Worm (Caenorhabditis elegans) whole organism, early embryonic: ENCODE measurements around the gene unc-52.

Source experiments
- B0310.2 ChIP-seq: sonication (generic microtip); optimal IDR thresholded peaks from 2 replicates; lab custom pipeline; 2016; ENCODE audit warnings: mild to moderate bottlenecking, missing genetic modification characterization, missing compliant biosample characterization
- F13C5.2 ChIP-seq: sonication (generic microtip); optimal IDR thresholded peaks from 2 replicates; lab custom pipeline; 2017; ENCODE audit warnings: mild to moderate bottlenecking, missing genetic modification characterization, inconsistent platforms, missing compliant biosample characterization
- aly-1 ChIP-seq: sonication (generic microtip); optimal IDR thresholded peaks from 2 replicates; lab custom pipeline; 2016; ENCODE audit warnings: missing genetic modification characterization, missing compliant biosample characterization
- ama-1 ChIP-seq: fragments of 150-350 bp; optimal IDR thresholded peaks from 2 replicates; lab custom pipeline; 2014
- ceh-13 ChIP-seq: fragments of 200-800 bp; sonication (Bioruptor generic); optimal IDR thresholded peaks from 2 replicates; lab custom pipeline; 2018; ENCODE audit warnings: mild to moderate bottlenecking, missing genetic modification characterization, missing compliant biosample characterization
- ceh-36 ChIP-seq: sonication (generic microtip); optimal IDR thresholded peaks from 2 replicates; lab custom pipeline; 2016; ENCODE audit warnings: missing genetic modification characterization, inconsistent platforms, missing compliant biosample characterization
- ets-7 ChIP-seq: sonication (generic microtip); optimal IDR thresholded peaks from 2 replicates; lab custom pipeline; 2016; ENCODE audit warnings: missing genotype, missing genetic modification characterization, missing compliant biosample characterization
- flt-1 ChIP-seq: fragments of 200-800 bp; sonication (Bioruptor generic); IDR thresholded peaks from 2 replicates; pipeline ENCODE4 v1.3.6; 2022; ENCODE audit warnings: missing genetic modification characterization, missing compliant biosample characterization
- hmbx-1 ChIP-seq: sonication (generic microtip); optimal IDR thresholded peaks from 2 replicates; lab custom pipeline; 2016; ENCODE audit warnings: mild to moderate bottlenecking, missing genetic modification characterization, missing compliant biosample characterization
- hmg-4 ChIP-seq: fragments of 200-800 bp; sonication (Bioruptor generic); optimal IDR thresholded peaks from 2 replicates; lab custom pipeline; 2018; ENCODE audit warnings: mild to moderate bottlenecking, missing genetic modification characterization, missing compliant biosample characterization
- hnd-1 ChIP-seq: sonication (generic microtip); optimal IDR thresholded peaks from 2 replicates; lab custom pipeline; 2016; ENCODE audit warnings: missing genetic modification characterization, missing compliant biosample characterization
- pes-1 ChIP-seq: fragments of 200-800 bp; sonication (Bioruptor generic); IDR thresholded peaks from 2 replicates; pipeline ENCODE4 v1.3.6; 2022; ENCODE audit warnings: missing genetic modification reagents, missing genetic modification characterization, missing compliant biosample characterization
- scrt-1 ChIP-seq: fragments of 200-800 bp; sonication (Bioruptor generic); IDR thresholded peaks from 2 replicates; pipeline ENCODE4 v1.3.6; 2022; ENCODE audit warnings: missing genetic modification characterization, missing compliant biosample characterization
- sea-1 ChIP-seq: fragments of 200-800 bp; sonication (Bioruptor generic); conservative IDR thresholded peaks from 2 replicates; pipeline ENCODE4 v1.3.6; 2022; ENCODE audit warnings: missing genetic modification characterization, missing compliant biosample characterization
- tbx-11 ChIP-seq: fragments of 200-800 bp; sonication (Bioruptor generic); IDR thresholded peaks from 2 replicates; pipeline ENCODE4 v1.3.6; 2022; ENCODE audit warnings: missing genetic modification characterization, missing compliant biosample characterization
- tbx-37 ChIP-seq: fragments of 200-800 bp; sonication (Bioruptor generic); conservative IDR thresholded peaks from 2 replicates; pipeline ENCODE4 v1.3.6; 2022; ENCODE audit warnings: missing genetic modification reagents, missing genetic modification characterization, missing compliant biosample characterization
- tra-4 ChIP-seq: sonication (generic microtip); optimal IDR thresholded peaks from 2 replicates; lab custom pipeline; 2017; ENCODE audit warnings: missing genetic modification characterization, missing compliant biosample characterization

unc-52 gene

ce11 chrII:14600852-14601313 lies 83.4 kb downstream of the unc-52 start, which contains the start of gene tps-2:
tps-2 (plus strand) TSS chrII:14600902.
- TF ChIP-seq ceh-36 (no peak), pes-1 (GFP tag; lab: Robert Waterston, UW) (no peak), aly-1 (tag; lab: Kevin White, UChicago) (no peak), scrt-1 (GFP tag; lab: Robert Waterston, UW) (no peak), ets-7 (tag; lab: Kevin White, UChicago) (no peak), hnd-1 (tag; lab: Kevin White, UChicago) (no peak), flt-1 (no peak), tra-4 (tag; lab: Kevin White, UChicago) (no peak), ama-1 (no peak), B0310.2 (tag; lab: Kevin White, UChicago) (no peak), ceh-13 (GFP tag; lab: Kevin White, UChicago) (no peak), sea-1 (GFP tag; lab: Robert Waterston, UW) (no peak), tbx-11 (GFP tag; lab: Robert Waterston, UW) (no peak), hmg-4 (GFP tag; lab: Kevin White, UChicago) (no peak), tbx-37 (GFP tag; lab: Robert Waterston, UW) (no peak)

- TF ChIP-seq tra-4 (tag; lab: Kevin White, UChicago) (no peak), hmg-4 (GFP tag; lab: Kevin White, UChicago) (no peak), ceh-13 (GFP tag; lab: Kevin White, UChicago) (no peak), scrt-1 (GFP tag; lab: Robert Waterston, UW) (no peak), pes-1 (GFP tag; lab: Robert Waterston, UW) (no peak), aly-1 (tag; lab: Kevin White, UChicago) (no peak), ama-1 (no peak), F13C5.2 (tag; lab: Kevin White, UChicago) (no peak), sea-1 (GFP tag; lab: Robert Waterston, UW) (no peak), tbx-11 (GFP tag; lab: Robert Waterston, UW) (no peak), ets-7 (tag; lab: Kevin White, UChicago) (no peak), flt-1 (no peak), hnd-1 (tag; lab: Kevin White, UChicago) (no peak), ceh-36 (no peak), tbx-37 (GFP tag; lab: Robert Waterston, UW) (no peak)
Observed at ce11 chrII:14599933-14600630, 84.2 kb downstream of the unc-52 start.

ce11 chrII:14599284-14599862 lies 84.9 kb downstream of the unc-52 start:
- TF ChIP-seq ama-1 (no peak), sea-1 (GFP tag; lab: Robert Waterston, UW) (no peak), tbx-11 (GFP tag; lab: Robert Waterston, UW) (no peak), flt-1 (no peak), tbx-37 (GFP tag; lab: Robert Waterston, UW) (no peak), ceh-36 (no peak), pes-1 (GFP tag; lab: Robert Waterston, UW) (no peak), hmg-4 (GFP tag; lab: Kevin White, UChicago) (no peak), ceh-13 (GFP tag; lab: Kevin White, UChicago) (no peak), tra-4 (tag; lab: Kevin White, UChicago) (no peak), F13C5.2 (tag; lab: Kevin White, UChicago) (no peak), hnd-1 (tag; lab: Kevin White, UChicago) (no peak), hmbx-1 (tag; lab: Kevin White, UChicago) (no peak), aly-1 (tag; lab: Kevin White, UChicago) (no peak)

- TF ChIP-seq ama-1 (no peak), B0310.2 (tag; lab: Kevin White, UChicago) (no peak), sea-1 (GFP tag; lab: Robert Waterston, UW) (no peak), pes-1 (GFP tag; lab: Robert Waterston, UW) (no peak), tra-4 (tag; lab: Kevin White, UChicago) (no peak), scrt-1 (GFP tag; lab: Robert Waterston, UW) (no peak)
Observed at ce11 chrII:14598367-14598766, 85.9 kb downstream of the unc-52 start.

- TF ChIP-seq hmbx-1 (tag; lab: Kevin White, UChicago) (no peak), flt-1 (no peak), scrt-1 (GFP tag; lab: Robert Waterston, UW) (no peak), ceh-13 (GFP tag; lab: Kevin White, UChicago) (no peak), hmg-4 (GFP tag; lab: Kevin White, UChicago) (no peak), tbx-11 (GFP tag; lab: Robert Waterston, UW) (no peak), ets-7 (tag; lab: Kevin White, UChicago) (no peak), pes-1 (GFP tag; lab: Robert Waterston, UW) (no peak), B0310.2 (tag; lab: Kevin White, UChicago) (no peak), tbx-37 (GFP tag; lab: Robert Waterston, UW) (no peak), F13C5.2 (tag; lab: Kevin White, UChicago) (no peak), aly-1 (tag; lab: Kevin White, UChicago) (no peak), ama-1 (no peak), sea-1 (GFP tag; lab: Robert Waterston, UW) (no peak), tra-4 (tag; lab: Kevin White, UChicago) (no peak)
Observed at ce11 chrII:14597788-14598187, 86.5 kb downstream of the unc-52 start.
